Worm (Caenorhabditis elegans): ENCODE measurements around the gene C07A12.7.

The C07A12.7 gene

ce11 chrX:4500499-4500898 is 21.4 kb downstream of the C07A12.7 start:
- TF ChIP-seq Y55F3AM.14 (GFP tag; optimal IDR thresholded peaks at IDR 0.05), result no peak
- no peak for TF ChIP-seq F13H6.1 (tag; optimal IDR thresholded peaks at IDR 0.05)
- no peak for TF ChIP-seq alr-1 (tag; optimal IDR thresholded peaks at IDR 0.05)
- TF ChIP-seq elt-1 (tag; optimal IDR thresholded peaks at IDR 0.05), result no peak
- TF ChIP-seq nhr-10 (tag; optimal IDR thresholded peaks at IDR 0.05), result no peak
- no peak for TF ChIP-seq egl-27 (tag; optimal IDR thresholded peaks at IDR 0.05)
- no peak for TF ChIP-seq nhr-77 (tag; optimal IDR thresholded peaks at IDR 0.05)
- no peak for TF ChIP-seq lsy-2 (tag; optimal IDR thresholded peaks at IDR 0.05)
- no peak for TF ChIP-seq nhr-11 (tag; optimal IDR thresholded peaks at IDR 0.05)
- TF ChIP-seq peb-1 (tag; optimal IDR thresholded peaks at IDR 0.05), result no peak
- TF ChIP-seq nhr-21 (tag; optimal IDR thresholded peaks at IDR 0.05), result no peak
- TF ChIP-seq lin-11 (tag; optimal IDR thresholded peaks at IDR 0.05), result no peak
- TF ChIP-seq nhr-12 (tag; optimal IDR thresholded peaks at IDR 0.05), result no peak

ce11 chrX:4498478-4498877 is 23.5 kb downstream of the C07A12.7 start:
- no peak for TF ChIP-seq sma-9 (GFP tag; optimal IDR thresholded peaks at IDR 0.05)
- TF ChIP-seq sma-9 (tag; optimal IDR thresholded peaks at IDR 0.05), result no peak
- no peak for TF ChIP-seq zag-1 (tag; optimal IDR thresholded peaks at IDR 0.05)
- TF ChIP-seq nhr-10 (tag; optimal IDR thresholded peaks at IDR 0.05), result no peak
- TF ChIP-seq snpc-4 (tag; optimal IDR thresholded peaks at IDR 0.05), result no peak

- peak; percentile 18 for TF ChIP-seq nhr-25 (tag; optimal IDR thresholded peaks at IDR 0.05)
- TF ChIP-seq dmd-4 (tag; optimal IDR thresholded peaks at IDR 0.05), result no peak
- TF ChIP-seq fos-1 (tag; optimal IDR thresholded peaks at IDR 0.05), result peak; percentile 68
- TF ChIP-seq ama-1 (optimal IDR thresholded peaks at IDR 0.05), result no peak
- no peak for TF ChIP-seq gmeb-1 (tag; optimal IDR thresholded peaks at IDR 0.05)
- no peak for TF ChIP-seq nhr-21 (tag; optimal IDR thresholded peaks at IDR 0.05)
- peak; percentile 41 for TF ChIP-seq crh-2 (tag; optimal IDR thresholded peaks at IDR 0.05)
- TF ChIP-seq sma-9 (GFP tag; optimal IDR thresholded peaks at IDR 0.05), result peak; percentile 10
- TF ChIP-seq sma-9 (tag; optimal IDR thresholded peaks at IDR 0.05), result no peak
- TF ChIP-seq nhr-11 (tag; optimal IDR thresholded peaks at IDR 0.05), result no peak
- TF ChIP-seq nhr-12 (tag; optimal IDR thresholded peaks at IDR 0.05), result no peak
- no peak for TF ChIP-seq sma-3 (GFP tag; optimal IDR thresholded peaks at IDR 0.05)
- TF ChIP-seq ztf-1 (GFP tag; conservative IDR thresholded peaks at IDR 0.05), result no peak
- no peak for TF ChIP-seq Y55F3AM.14 (GFP tag; optimal IDR thresholded peaks at IDR 0.05)
- no peak for TF ChIP-seq lsy-2 (tag; optimal IDR thresholded peaks at IDR 0.05)
- TF ChIP-seq alr-1 (tag; optimal IDR thresholded peaks at IDR 0.05), result no peak
- TF ChIP-seq elt-1 (tag; optimal IDR thresholded peaks at IDR 0.05), result no peak
- TF ChIP-seq R02D3.7 (tag; optimal IDR thresholded peaks at IDR 0.05), result no peak
- TF ChIP-seq nhr-6 (tag; optimal IDR thresholded peaks at IDR 0.05), result no peak
- TF ChIP-seq ztf-4 (tag; optimal IDR thresholded peaks at IDR 0.05), result no peak
- TF ChIP-seq F13H6.1 (tag; optimal IDR thresholded peaks at IDR 0.05), result peak; percentile 27
Measured at ce11 chrX:4498078-4498477, 23.9 kb downstream of the C07A12.7 start.

- no peak for TF ChIP-seq Y55F3AM.14 (GFP tag; optimal IDR thresholded peaks at IDR 0.05)
- no peak for TF ChIP-seq ceh-82 (tag; optimal IDR thresholded peaks at IDR 0.05)
- TF ChIP-seq fos-1 (tag; optimal IDR thresholded peaks at IDR 0.05), result no peak
Measured at ce11 chrX:4495814-4496567, 26.0 kb downstream of the C07A12.7 start.

- TF ChIP-seq sma-3 (GFP tag; optimal IDR thresholded peaks at IDR 0.05) (no peak), aly-2 (tag; optimal IDR thresholded peaks at IDR 0.05) (no peak), lsy-2 (tag; optimal IDR thresholded peaks at IDR 0.05) (no peak), nhr-6 (tag; optimal IDR thresholded peaks at IDR 0.05) (no peak), nhr-21 (tag; optimal IDR thresholded peaks at IDR 0.05) (no peak), snpc-4 (tag; optimal IDR thresholded peaks at IDR 0.05) (no peak), elt-1 (tag; optimal IDR thresholded peaks at IDR 0.05) (no peak), ztf-4 (tag; optimal IDR thresholded peaks at IDR 0.05) (no peak), lin-11 (tag; optimal IDR thresholded peaks at IDR 0.05) (no peak), nhr-10 (tag; optimal IDR thresholded peaks at IDR 0.05) (no peak), Y55F3AM.14 (GFP tag; optimal IDR thresholded peaks at IDR 0.05) (no peak), nhr-23 (tag; optimal IDR thresholded peaks at IDR 0.05) (no peak), unc-39 (tag; optimal IDR thresholded peaks at IDR 0.05) (no peak)
Measured at ce11 chrX:4493439-4494006, 28.4 kb downstream of the C07A12.7 start.

All from whole organism, L2 larva.